Worm (Caenorhabditis elegans) whole organism, mixed stage, embryonic: Measurements from ENCODE around the gene F21C10.9.
A peak's percentile ranks its signal among the peaks of the same experiment; 100 is the strongest.

ENCODE experiments used
- M03D4.4 ChIP-seq: sonication (generic microtip); optimal IDR thresholded peaks from 2 replicates; lab custom pipeline; 2017; ENCODE audit warnings: mild to moderate bottlenecking, missing genetic modification characterization, missing compliant biosample characterization
- bed-3 ChIP-seq: fragments of 200-800 bp; sonication (Bioruptor generic); optimal IDR thresholded peaks from 3 replicates; lab custom pipeline; 2018; ENCODE audit warnings: mild to moderate bottlenecking, missing genetic modification characterization, moderate library complexity, missing compliant biosample characterization
- blmp-1 ChIP-seq: fragments of 150-350 bp; optimal IDR thresholded peaks from 2 replicates; lab custom pipeline; 2014; ENCODE audit warnings: missing biosample characterization, missing genetic modification characterization
- ceh-39 ChIP-seq: fragments of 150-350 bp; optimal IDR thresholded peaks from 2 replicates; lab custom pipeline; 2014; ENCODE audit warnings: missing biosample characterization, missing genetic modification characterization
- ceh-43 ChIP-seq: fragments of 200-800 bp; sonication (Bioruptor generic); optimal IDR thresholded peaks from 2 replicates; lab custom pipeline; 2018; ENCODE audit warnings: mild to moderate bottlenecking, missing genetic modification characterization, moderate library complexity, missing compliant biosample characterization
- ceh-83 ChIP-seq: fragments of 200-800 bp; sonication (Bioruptor generic); optimal IDR thresholded peaks from 2 replicates; lab custom pipeline; 2018; ENCODE audit warnings: mild to moderate bottlenecking, missing genetic modification characterization, missing compliant biosample characterization
- ces-1 ChIP-seq: fragments of 150-350 bp; optimal IDR thresholded peaks from 2 replicates; lab custom pipeline; 2014; ENCODE audit warnings: missing biosample characterization, missing genetic modification reagents, missing genetic modification characterization
- cnd-1 ChIP-seq: fragments of 200-800 bp; sonication (Bioruptor generic); optimal IDR thresholded peaks from 2 replicates; lab custom pipeline; 2018; ENCODE audit warnings: mild to moderate bottlenecking, missing genetic modification characterization, missing compliant biosample characterization
- drap-1 ChIP-seq: fragments of 200-800 bp; sonication (Bioruptor generic); optimal IDR thresholded peaks from 3 replicates; lab custom pipeline; 2018; ENCODE audit warnings: mild to moderate bottlenecking, missing genetic modification characterization, missing compliant biosample characterization
- elt-1 ChIP-seq: sonication (generic microtip); optimal IDR thresholded peaks from 2 replicates; lab custom pipeline; 2017; ENCODE audit warnings: missing genetic modification characterization, mild to moderate bottlenecking, missing compliant biosample characterization, antibody characterized with exemption, moderate library complexity, borderline replicate concordance; ENCODE audit not compliant: insufficient read depth
- elt-3 ChIP-seq: fragments of 150-350 bp; optimal IDR thresholded peaks from 2 replicates; lab custom pipeline; 2014; ENCODE audit warnings: missing biosample characterization, missing genetic modification characterization
- flh-1 ChIP-seq: fragments of 200-800 bp; sonication (Bioruptor generic); optimal IDR thresholded peaks from 2 replicates; lab custom pipeline; 2018; ENCODE audit warnings: mild to moderate bottlenecking, missing genetic modification characterization, moderate library complexity, missing compliant biosample characterization
- ham-2 ChIP-seq: fragments of 200-800 bp; sonication (Bioruptor generic); optimal IDR thresholded peaks from 2 replicates; lab custom pipeline; 2018; ENCODE audit warnings: mild to moderate bottlenecking, missing genetic modification characterization, missing compliant biosample characterization
- hlh-1 ChIP-seq: fragments of 150-350 bp; optimal IDR thresholded peaks from 2 replicates; lab custom pipeline; 2014; ENCODE audit warnings: missing biosample characterization, missing genetic modification reagents, missing genetic modification characterization
- lin-13 ChIP-seq: fragments of 150-350 bp; optimal IDR thresholded peaks from 2 replicates; lab custom pipeline; 2014; ENCODE audit warnings: missing biosample characterization, missing genetic modification characterization
- lin-32 ChIP-seq: fragments of 200-800 bp; sonication (Bioruptor generic); optimal IDR thresholded peaks from 2 replicates; lab custom pipeline; 2018; ENCODE audit warnings: mild to moderate bottlenecking, missing genetic modification characterization, missing compliant biosample characterization
- lsy-2 ChIP-seq: fragments of 150-350 bp; optimal IDR thresholded peaks from 2 replicates; lab custom pipeline; 2014; ENCODE audit warnings: missing biosample characterization, missing genetic modification characterization
- mab-5 ChIP-seq: fragments of 150-350 bp; optimal IDR thresholded peaks from 2 replicates; lab custom pipeline; 2014; ENCODE audit warnings: missing biosample characterization, missing genetic modification characterization
- mep-1 ChIP-seq: fragments of 150-350 bp; optimal IDR thresholded peaks from 2 replicates; lab custom pipeline; 2017; ENCODE audit warnings: missing biosample characterization, missing genetic modification reagents, missing genetic modification characterization, inconsistent platforms
- mls-2 ChIP-seq: sonication (generic microtip); optimal IDR thresholded peaks from 2 replicates; lab custom pipeline; 2016; ENCODE audit warnings: mild to moderate bottlenecking, missing genetic modification characterization, moderate library complexity, missing compliant biosample characterization
- nhr-12 ChIP-seq: fragments of 150-350 bp; optimal IDR thresholded peaks from 2 replicates; lab custom pipeline; 2014; ENCODE audit warnings: missing biosample characterization, missing genetic modification characterization
- nhr-2 ChIP-seq: fragments of 150-350 bp; optimal IDR thresholded peaks from 2 replicates; lab custom pipeline; 2014; ENCODE audit warnings: missing biosample characterization, missing genetic modification characterization
- nhr-237 ChIP-seq: fragments of 150-350 bp; optimal IDR thresholded peaks from 2 replicates; lab custom pipeline; 2014; ENCODE audit warnings: missing biosample characterization, missing genetic modification characterization
- nhr-28 ChIP-seq: fragments of 150-350 bp; optimal IDR thresholded peaks from 2 replicates; lab custom pipeline; 2014; ENCODE audit warnings: missing biosample characterization, missing genetic modification characterization
- nhr-76 ChIP-seq: sonication (generic microtip); optimal IDR thresholded peaks from 2 replicates; lab custom pipeline; 2017; ENCODE audit warnings: missing biosample characterization, missing genetic modification characterization
- pha-4 ChIP-seq: fragments of 150-350 bp; optimal IDR thresholded peaks from 2 replicates; lab custom pipeline; 2018; ENCODE audit warnings: missing biosample characterization, missing genetic modification reagents, missing genetic modification characterization
- sem-2 ChIP-seq: fragments of 200-800 bp; sonication (Bioruptor generic); optimal IDR thresholded peaks from 2 replicates; lab custom pipeline; 2018; ENCODE audit warnings: mild to moderate bottlenecking, missing genetic modification characterization, missing compliant biosample characterization
- snpc-4 ChIP-seq: fragments of 150-350 bp; optimal IDR thresholded peaks from 2 replicates; lab custom pipeline; 2014; ENCODE audit warnings: missing biosample characterization, missing genetic modification characterization
- sptf-1 ChIP-seq: sonication (generic microtip); optimal IDR thresholded peaks from 2 replicates; lab custom pipeline; 2017; ENCODE audit warnings: mild to moderate bottlenecking, missing genetic modification characterization, moderate library complexity, missing compliant biosample characterization
- tbx-8 ChIP-seq: fragments of 200-800 bp; sonication (Bioruptor generic); optimal IDR thresholded peaks from 2 replicates; lab custom pipeline; 2018; ENCODE audit warnings: mild to moderate bottlenecking, missing genetic modification characterization, moderate library complexity, missing compliant biosample characterization
- unc-120 ChIP-seq: sonication (generic microtip); optimal IDR thresholded peaks from 2 replicates; lab custom pipeline; 2017; ENCODE audit warnings: missing genetic modification characterization, missing compliant biosample characterization; ENCODE audit not compliant: poor library complexity, severe bottlenecking
- unc-39 ChIP-seq: fragments of 150-350 bp; optimal IDR thresholded peaks from 2 replicates; lab custom pipeline; 2014; ENCODE audit warnings: missing biosample characterization, missing genetic modification characterization
- unc-62 ChIP-seq: fragments of 150-350 bp; optimal IDR thresholded peaks from 2 replicates; lab custom pipeline; 2014; ENCODE audit warnings: missing biosample characterization, missing genetic modification reagents, missing genetic modification characterization
- zip-8 ChIP-seq: fragments of 150-350 bp; optimal IDR thresholded peaks from 2 replicates; lab custom pipeline; 2014; ENCODE audit warnings: missing biosample characterization, missing genetic modification characterization
- ztf-11 ChIP-seq: fragments of 150-350 bp; optimal IDR thresholded peaks from 2 replicates; lab custom pipeline; 2014; ENCODE audit warnings: missing biosample characterization, missing genetic modification characterization

Gene F21C10.9

DNA sequence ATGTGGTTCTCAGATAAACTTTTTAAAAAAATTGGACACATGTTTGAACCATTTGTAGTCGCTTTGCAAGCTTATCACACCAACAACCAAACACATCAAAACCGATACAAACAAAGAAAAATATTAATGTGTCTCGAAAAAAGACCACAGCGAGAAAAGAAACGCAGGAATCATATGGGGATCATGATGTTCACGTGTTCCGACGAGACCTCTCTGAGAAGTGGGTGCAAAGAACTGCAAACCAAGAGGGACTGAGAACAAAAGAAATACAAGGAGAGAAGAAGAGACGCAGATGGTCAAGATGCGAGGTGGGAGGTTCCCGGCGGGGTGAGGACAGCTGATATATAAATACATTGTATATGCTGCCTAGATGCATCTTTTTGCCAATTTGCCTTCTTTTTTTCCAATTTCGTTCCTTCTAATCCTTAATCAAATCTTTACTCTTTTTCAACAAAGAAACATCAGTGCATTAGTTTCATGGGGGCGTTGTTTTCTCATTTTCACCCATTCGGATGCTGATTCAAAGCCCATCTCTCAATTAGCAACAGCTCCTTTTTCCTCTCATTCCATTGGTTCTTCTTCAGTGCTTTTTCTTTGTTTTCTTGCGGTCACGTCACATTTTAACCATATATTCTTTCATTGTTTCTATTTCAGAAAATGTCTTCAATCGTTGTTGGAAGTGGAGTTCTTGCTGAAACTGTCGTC, 2.7 kb downstream of the F21C10.9 start, which contains the start of gene F21C10.10:
Gene F21C10.10 (plus strand): TSS at position 655 of the 705 bp plus-strand sequence.
- TF ChIP-seq drap-1 (GFP tag; lab: Kevin White, UChicago) = peak; percentile 29
- peak; percentile 74 for TF ChIP-seq unc-120 (tag; lab: Kevin White, UChicago)
- TF ChIP-seq nhr-237 (tag; lab: Kevin White, UChicago) = peak; percentile 6
- no peak for TF ChIP-seq elt-3 (tag; lab: Kevin White, UChicago)
- TF ChIP-seq sptf-1 (tag; lab: Kevin White, UChicago) = no peak
- TF ChIP-seq zip-8 (tag; lab: Kevin White, UChicago) = no peak
- TF ChIP-seq pha-4 (tag; lab: Kevin White, UChicago) = peak; percentile 61
- no peak for TF ChIP-seq M03D4.4 (tag; lab: Kevin White, UChicago)
- TF ChIP-seq ces-1 = peak; percentile 64
- TF ChIP-seq mab-5 (tag; lab: Kevin White, UChicago) = no peak
- peak; percentile 49 for TF ChIP-seq elt-1
- peak; percentile 87 for TF ChIP-seq unc-62 (GFP tag; lab: Kevin White, UChicago)
- no peak for TF ChIP-seq lin-13 (tag; lab: Kevin White, UChicago)
- peak; percentile 62 for TF ChIP-seq mep-1
- TF ChIP-seq snpc-4 (tag; lab: Kevin White, UChicago) = no peak
- peak; percentile 6 for TF ChIP-seq cnd-1 (tag; lab: Kevin White, UChicago)
- TF ChIP-seq ztf-11 (tag; lab: Kevin White, UChicago) = no peak
- no peak for TF ChIP-seq nhr-76
- no peak for TF ChIP-seq tbx-8 (GFP tag; lab: Kevin White, UChicago)
- no peak for TF ChIP-seq blmp-1 (tag; lab: Kevin White, UChicago)
- peak; percentile 28 for TF ChIP-seq lsy-2 (tag; lab: Kevin White, UChicago)
- TF ChIP-seq unc-39 = no peak
- TF ChIP-seq sem-2 (GFP tag; lab: Kevin White, UChicago) = no peak
- peak; percentile 88 for TF ChIP-seq hlh-1 (tag; lab: Kevin White, UChicago)
- no peak for TF ChIP-seq nhr-12 (tag; lab: Kevin White, UChicago)
- peak; percentile 72 for TF ChIP-seq nhr-2 (tag; lab: Kevin White, UChicago)
- TF ChIP-seq lin-32 (GFP tag; lab: Kevin White, UChicago) = no peak
- no peak for TF ChIP-seq flh-1 (GFP tag; lab: Kevin White, UChicago)
- no peak for TF ChIP-seq nhr-28
- no peak for TF ChIP-seq ceh-43 (GFP tag; lab: Kevin White, UChicago)
- TF ChIP-seq mls-2 = no peak
- TF ChIP-seq ceh-83 = no peak
- TF ChIP-seq ceh-39 (tag; lab: Kevin White, UChicago) = peak; percentile 59
- no peak for TF ChIP-seq bed-3 (GFP tag; lab: Kevin White, UChicago)
- no peak for TF ChIP-seq ham-2 (GFP tag; lab: Kevin White, UChicago)

DNA sequence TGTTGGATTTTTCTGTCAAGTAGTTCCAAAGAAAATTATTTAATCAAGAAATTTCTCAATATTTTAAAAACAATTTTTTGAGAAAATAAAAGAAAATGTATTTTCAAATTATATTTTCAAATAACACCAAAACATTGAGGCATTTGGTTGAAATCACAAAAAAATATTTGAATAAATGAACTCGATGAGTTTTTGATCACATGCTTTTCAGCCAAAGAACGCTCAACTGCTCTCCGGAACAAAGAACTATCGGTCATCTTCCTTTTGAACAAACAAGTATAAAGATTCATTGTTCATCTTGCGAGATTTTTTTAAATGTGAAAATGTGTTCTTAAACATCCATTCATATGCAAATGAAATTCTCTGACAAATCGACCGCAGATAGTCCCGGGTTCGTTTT, 3.5 kb downstream of the F21C10.9 start:
- no peak for TF ChIP-seq elt-1
- no peak for TF ChIP-seq ceh-39 (tag; lab: Kevin White, UChicago)
- TF ChIP-seq pha-4 (tag; lab: Kevin White, UChicago) = no peak
- no peak for TF ChIP-seq ztf-11 (tag; lab: Kevin White, UChicago)
- no peak for TF ChIP-seq cnd-1 (tag; lab: Kevin White, UChicago)
- no peak for TF ChIP-seq nhr-76
- TF ChIP-seq lin-32 (GFP tag; lab: Kevin White, UChicago) = no peak
- TF ChIP-seq sem-2 (GFP tag; lab: Kevin White, UChicago) = no peak
- no peak for TF ChIP-seq nhr-28
- no peak for TF ChIP-seq nhr-2 (tag; lab: Kevin White, UChicago)
- no peak for TF ChIP-seq bed-3 (GFP tag; lab: Kevin White, UChicago)
- TF ChIP-seq lin-13 (tag; lab: Kevin White, UChicago) = no peak

ce11 chrV:9094060-9094628, 4.4 kb downstream of the F21C10.9 start:
- peak; percentile 69 for TF ChIP-seq hlh-1 (tag; lab: Kevin White, UChicago)
- TF ChIP-seq drap-1 (GFP tag; lab: Kevin White, UChicago) = no peak
